Fruit fly (Drosophila melanogaster) whole organism: ENCODE measurements around the gene Tbc1d22.

Experiments used
- CG8478 ChIP-seq: fragments of >200 bp; optimal IDR thresholded peaks from 2 replicates; lab custom pipeline; 2018; ENCODE audit warnings: inconsistent platforms
- EcR ChIP-seq, 2 experiments: fragments of >200 bp; optimal IDR thresholded peaks; 2 replicates each; lab custom pipeline; 2017; ENCODE audit warnings: missing biosample characterization in 2 of 2, missing genetic modification characterization in 2 of 2, missing genetic modification reagents in 2 of 2
- pan ChIP-seq: fragments of >200 bp; optimal IDR thresholded peaks from 2 replicates; lab custom pipeline; 2017
- usp ChIP-seq: fragments of >200 bp; optimal IDR thresholded peaks from 2 replicates; lab custom pipeline; 2017; ENCODE audit warnings: missing biosample characterization, missing genetic modification characterization, mixed read lengths

DNA sequence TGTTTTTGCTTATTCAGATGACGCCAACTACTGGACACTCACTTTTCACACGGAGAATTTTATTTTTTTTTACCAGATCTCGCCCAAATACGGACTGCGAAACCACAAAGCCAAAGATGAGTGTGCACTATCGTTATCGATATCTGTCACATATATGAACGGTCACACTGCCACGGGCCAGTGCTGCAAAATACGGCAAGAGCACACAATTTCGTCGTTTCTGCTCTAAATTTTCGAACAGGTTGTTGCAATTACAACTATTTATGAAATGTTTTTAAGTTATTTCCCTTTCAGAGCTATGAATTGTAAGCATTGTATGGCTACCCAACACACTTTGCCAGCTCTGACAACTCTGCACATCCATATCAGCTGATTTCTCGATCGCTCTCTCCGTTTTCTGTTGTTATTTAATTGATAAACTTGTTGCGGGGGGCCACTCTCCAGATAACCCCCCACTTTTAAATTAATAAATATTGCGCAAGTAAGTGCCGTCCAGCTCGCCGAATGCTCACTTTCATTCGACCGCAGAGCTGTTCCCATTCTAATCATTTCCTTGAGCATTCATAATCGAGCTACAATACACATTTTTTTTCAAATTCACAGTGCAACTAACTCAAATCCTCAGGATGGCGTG lies 25.5 kb downstream of the Tbc1d22 start, which contains the start of the genes slmb and CG5793:
- TF ChIP-seq usp (GFP tag; lab: Kevin White, UChicago): no peak
- TF ChIP-seq pan: no peak
- TF ChIP-seq EcR (GFP tag; optimal IDR thresholded peaks at IDR 0.05; lab: Kevin White, UChicago): no peak
- TF ChIP-seq CG8478 (lab: Kevin White, UChicago): no peak
